Comparison of ENCODE assay signal across 2 fruit fly cellular contexts in the genomic region with DNA sequence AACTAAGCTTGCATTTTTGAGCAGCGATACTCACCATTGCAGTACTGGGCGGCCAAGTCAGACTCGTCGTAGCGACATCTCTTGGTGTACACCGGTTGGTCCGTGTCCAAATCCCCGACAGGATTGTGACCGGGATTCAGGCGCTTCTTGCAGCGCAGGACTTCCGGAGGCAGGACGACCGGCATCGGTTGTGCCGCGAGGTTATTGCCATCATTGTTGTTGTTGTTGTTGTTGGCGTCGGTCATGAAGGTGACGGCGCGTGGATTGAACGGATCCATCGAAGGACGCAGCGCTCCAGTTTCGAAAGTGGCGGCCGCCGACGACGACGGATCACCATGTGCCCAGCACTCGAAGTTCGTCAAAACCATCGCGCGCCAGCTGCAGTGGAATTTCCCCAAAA.
TF ChIP-seq lines count a peak whose summit lies in the region.

No protein-coding gene starts in this region.

- no peak for TF ChIP-seq CTCF in whole organism, embryonic (GFP tag; optimal IDR thresholded peaks at IDR 0.05; lab: Kevin White, UChicago)

TF ChIP-seq in whole organism, embryonic, 481 proteins besides CTCF, POLR2A, EP300 and RAD21:
- TF ChIP-seq sc (optimal IDR thresholded peaks at IDR 0.05; lab: Kevin White, UChicago) (no peak), sc (GFP tag; optimal IDR thresholded peaks at IDR 0.05; lab: Kevin White, UChicago) (no peak), Hsf (GFP tag; optimal IDR thresholded peaks at IDR 0.05; lab: Kevin White, UChicago) (no peak), Med (GFP tag; lab: Kevin White, UChicago) (peak; percentile 68), CG1024 (GFP tag; IDR thresholded peaks at IDR 0.05; lab: Robert Waterston, UW) (no peak), lov (optimal IDR thresholded peaks at IDR 0.05; lab: Kevin White, UChicago) (no peak), lov (GFP tag; IDR thresholded peaks at IDR 0.05; lab: Robert Waterston, UW) (0 out of 3 replicates have a peak, but pooled peaks have one; percentile 50), CG7271 (tag; optimal IDR thresholded peaks at IDR 0.05; lab: Kevin White, UChicago) (no peak), CG7786 (GFP tag; optimal IDR thresholded peaks at IDR 0.05; lab: Kevin White, UChicago) (no peak), Hmr (GFP tag; optimal IDR thresholded peaks at IDR 0.05; lab: Kevin White, UChicago) (no peak), grn (GFP tag; optimal IDR thresholded peaks at IDR 0.05; lab: Kevin White, UChicago) (no peak), lilli (GFP tag; optimal IDR thresholded peaks at IDR 0.05; lab: Kevin White, UChicago) (no peak), emc (GFP tag; optimal IDR thresholded peaks at IDR 0.05; lab: Kevin White, UChicago) (no peak), fd102C (GFP tag; optimal IDR thresholded peaks at IDR 0.05; lab: Kevin White, UChicago) (no peak), Hr78 (GFP tag; optimal IDR thresholded peaks at IDR 0.05; lab: Kevin White, UChicago) (no peak), CG2712 (tag; optimal IDR thresholded peaks at IDR 0.05; lab: Kevin White, UChicago) (no peak), vvl (GFP tag; IDR thresholded peaks at IDR 0.05; lab: Robert Waterston, UW) (no peak), CG4360 (GFP tag; IDR thresholded peaks at IDR 0.05; lab: Robert Waterston, UW) (peak; percentile 85), en (GFP tag; optimal IDR thresholded peaks at IDR 0.05; lab: Kevin White, UChicago) (no peak), da (GFP tag; optimal IDR thresholded peaks at IDR 0.05; lab: Kevin White, UChicago) (peak; percentile 21), CG3995 (GFP tag; optimal IDR thresholded peaks at IDR 0.05; lab: Kevin White, UChicago) (no peak), Sry-β (GFP tag; optimal IDR thresholded peaks at IDR 0.05; lab: Kevin White, UChicago) (no peak)
TF ChIP-seq in whole organism, embryonic: peak in this region for 4.

TF ChIP-seq in whole organism, pupa, 21 proteins besides CTCF, POLR2A, EP300 and RAD21:
- TF ChIP-seq EcR (GFP tag; optimal IDR thresholded peaks at IDR 0.05; lab: Kevin White, UChicago) (peak; percentile 33), Ets98B (GFP tag; IDR thresholded peaks at IDR 0.05; lab: Robert Waterston, UW) (no peak)
